Worm (Caenorhabditis elegans) whole organism, midembryonic: ENCODE data around the gene apl-1.

Source experiments
- T22C8.4 ChIP-seq: fragments of 200-800 bp; sonication (Bioruptor generic); IDR thresholded peaks from 2 replicates; pipeline ENCODE4 v1.3.6; 2022; ENCODE audit warnings: missing genetic modification characterization, missing compliant biosample characterization
- cog-1 ChIP-seq: sonication (generic microtip); optimal IDR thresholded peaks from 2 replicates; lab custom pipeline; 2016; ENCODE audit warnings: missing genetic modification characterization, missing compliant biosample characterization
- flt-1 ChIP-seq: fragments of 200-800 bp; sonication (Bioruptor generic); IDR thresholded peaks from 2 replicates; pipeline ENCODE4 v1.3.6; 2022; ENCODE audit warnings: missing genetic modification characterization, missing compliant biosample characterization
- klf-2 ChIP-seq: fragments of 200-800 bp; sonication (Bioruptor generic); conservative IDR thresholded peaks from 2 replicates; pipeline ENCODE4 v1.3.6; 2022; ENCODE audit warnings: missing genetic modification reagents, missing genetic modification characterization, missing compliant biosample characterization
- med-1 ChIP-seq: sonication (generic microtip); optimal IDR thresholded peaks from 2 replicates; lab custom pipeline; 2017; ENCODE audit warnings: missing genetic modification characterization, mild to moderate bottlenecking, missing compliant biosample characterization, antibody characterized with exemption, missing genetic modification reagents; ENCODE audit not compliant: insufficient read depth
- ref-1 ChIP-seq: fragments of 200-800 bp; sonication (Bioruptor generic); conservative IDR thresholded peaks from 2 replicates; pipeline ENCODE4 v1.3.6; 2022; ENCODE audit warnings: missing genetic modification reagents, missing genetic modification characterization, missing compliant biosample characterization
- tab-1 ChIP-seq: fragments of 200-800 bp; sonication (Bioruptor generic); IDR thresholded peaks from 2 replicates; pipeline ENCODE4 v1.3.6; 2022; ENCODE audit warnings: missing genetic modification characterization, missing compliant biosample characterization
- ztf-23 ChIP-seq: fragments of 200-800 bp; sonication (Bioruptor generic); IDR thresholded peaks from 2 replicates; pipeline ENCODE4 v1.3.6; 2022; ENCODE audit warnings: missing genetic modification reagents, missing genetic modification characterization, missing compliant biosample characterization
- ztf-29 ChIP-seq: fragments of 200-800 bp; sonication (Bioruptor generic); IDR thresholded peaks from 2 replicates; pipeline ENCODE4 v1.3.6; 2022; ENCODE audit warnings: missing genetic modification reagents, missing genetic modification characterization, missing compliant biosample characterization

The apl-1 gene

ce11 chrX:5075538-5075937 is 41.1 kb downstream of the apl-1 start:
- TF ChIP-seq ref-1 (GFP tag; lab: Robert Waterston, UW) = no peak

- TF ChIP-seq cog-1 (tag; lab: Kevin White, UChicago) = no peak
- TF ChIP-seq tab-1 (GFP tag; lab: Robert Waterston, UW) = no peak
- TF ChIP-seq klf-2 (GFP tag; lab: Robert Waterston, UW) = no peak
- no peak for TF ChIP-seq ztf-29 (GFP tag; lab: Robert Waterston, UW)
- no peak for TF ChIP-seq ref-1 (GFP tag; lab: Robert Waterston, UW)
- TF ChIP-seq flt-1 (GFP tag; lab: Robert Waterston, UW) = no peak
- no peak for TF ChIP-seq med-1 (GFP tag; lab: Kevin White, UChicago)
- no peak for TF ChIP-seq T22C8.4 (GFP tag; lab: Robert Waterston, UW)
- TF ChIP-seq ztf-23 = no peak
Measured at ce11 chrX:5073895-5074294, 42.8 kb downstream of the apl-1 start.

- TF ChIP-seq ztf-23 = no peak
- peak; percentile 14 for TF ChIP-seq cog-1 (tag; lab: Kevin White, UChicago)
Measured at ce11 chrX:5071025-5071424, 45.6 kb downstream of the apl-1 start.

ce11 chrX:5067796-5068195 is 48.9 kb downstream of the apl-1 start, which contains the start of gene clc-7:
Gene clc-7 (plus strand): TSS chrX:5068096.
- TF ChIP-seq klf-2 (GFP tag; lab: Robert Waterston, UW) (no peak), T22C8.4 (GFP tag; lab: Robert Waterston, UW) (no peak), ref-1 (GFP tag; lab: Robert Waterston, UW) (no peak), cog-1 (tag; lab: Kevin White, UChicago) (no peak), med-1 (GFP tag; lab: Kevin White, UChicago) (no peak)

ce11 chrX:5066570-5066969 is 50.1 kb downstream of the apl-1 start:
- no peak for TF ChIP-seq cog-1 (tag; lab: Kevin White, UChicago)
- no peak for TF ChIP-seq tab-1 (GFP tag; lab: Robert Waterston, UW)
- TF ChIP-seq T22C8.4 (GFP tag; lab: Robert Waterston, UW) = no peak
- no peak for TF ChIP-seq ztf-29 (GFP tag; lab: Robert Waterston, UW)
- TF ChIP-seq klf-2 (GFP tag; lab: Robert Waterston, UW) = no peak

ce11 chrX:5063750-5064652 is 52.7 kb downstream of the apl-1 start, which contains the start of gene C24H10.2:
Gene C24H10.2 (plus strand): TSS chrX:5064602.
- TF ChIP-seq ztf-23 (0 out of 2 replicates have a peak, but pooled peaks have one; percentile 9), T22C8.4 (GFP tag; lab: Robert Waterston, UW) (no peak), tab-1 (GFP tag; lab: Robert Waterston, UW) (0 out of 2 replicates have a peak, but pooled peaks have one; percentile 56), flt-1 (GFP tag; lab: Robert Waterston, UW) (peak; percentile 58; the same call in 1 of the 2 replicates), cog-1 (tag; lab: Kevin White, UChicago) (peak; percentile 7)
